Worm (Caenorhabditis elegans): ENCODE data around the gene fbxb-3.

The fbxb-3 gene

DNA sequence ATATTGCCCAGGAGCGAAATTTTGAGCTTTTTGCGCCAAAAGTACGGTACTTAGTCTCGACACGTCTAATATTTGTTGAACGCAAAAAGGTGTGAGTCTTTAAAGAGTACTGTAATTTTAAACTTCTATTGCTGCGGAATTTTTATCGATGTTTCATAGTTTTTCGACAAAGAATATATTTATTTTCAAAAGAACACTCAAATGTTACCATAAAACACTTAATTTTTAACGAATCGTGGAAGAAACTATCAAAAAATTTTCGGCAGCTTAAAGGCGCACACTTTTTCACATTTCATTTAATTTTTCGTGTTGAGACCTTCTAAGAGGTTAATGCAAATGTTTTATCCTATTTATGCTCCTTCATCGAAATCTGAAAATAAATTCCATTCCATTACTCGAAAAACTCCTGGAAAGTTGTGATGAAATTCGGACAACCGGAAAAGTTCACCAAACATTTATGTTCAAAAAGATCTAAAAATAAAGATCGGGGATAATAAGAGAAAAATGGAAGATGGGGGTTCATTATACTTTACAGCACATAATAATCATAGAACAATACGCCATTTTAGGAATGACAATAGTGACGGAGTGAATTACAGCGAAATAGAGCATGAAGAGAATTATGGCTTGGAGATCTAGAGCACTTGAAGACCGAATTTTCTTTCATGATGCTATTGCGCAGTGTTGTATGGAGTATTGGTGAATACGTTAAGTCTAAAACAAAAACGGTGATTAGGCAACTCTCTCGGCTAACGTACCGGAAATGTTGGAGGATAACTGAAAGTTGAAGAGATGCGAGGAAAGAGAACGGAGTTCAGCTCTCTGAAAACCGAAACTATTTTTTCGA lies 18.5 kb upstream of the fbxb-3 start:
- TF ChIP-seq tbp1 (GFP tag; optimal IDR thresholded peaks at IDR 0.05) (peak; percentile 58), C06A6.2 (GFP tag; conservative IDR thresholded peaks at IDR 0.05) (no peak; the same call in 1 of the 2 replicates), hsf-1 (GFP tag; IDR thresholded peaks at IDR 0.05) (peak; percentile 79), cebp-1 (GFP tag; IDR thresholded peaks at IDR 0.05) (no peak), cebp-1 (tag; optimal IDR thresholded peaks at IDR 0.05) (peak; percentile 55), zfh-2 (GFP tag; conservative IDR thresholded peaks at IDR 0.05) (no peak), egl-18 (GFP tag; IDR thresholded peaks at IDR 0.05) (no peak), tlf-1 (GFP tag; optimal IDR thresholded peaks at IDR 0.05) (peak; percentile 46), madf-3 (GFP tag; IDR thresholded peaks at IDR 0.05) (peak; percentile 64), lin-26 (GFP tag; IDR thresholded peaks at IDR 0.05) (peak; percentile 67), bed-1 (GFP tag; IDR thresholded peaks at IDR 0.05) (no peak), attf-3 (GFP tag; conservative IDR thresholded peaks at IDR 0.05) (0 out of 2 replicates have a peak, but pooled peaks have one; percentile 27), hmg-20 (GFP tag; IDR thresholded peaks at IDR 0.05) (no peak), Y79H2A.3 (GFP tag; conservative IDR thresholded peaks at IDR 0.05) (peak; percentile 92), ekl-4 (GFP tag; IDR thresholded peaks at IDR 0.05) (peak; percentile 61; the same call in 1 of the 2 replicates), F49E8.2 (tag; optimal IDR thresholded peaks at IDR 0.05; ENCODE audit: insufficient read depth) (peak; percentile 89), C17E4.6 (GFP tag; IDR thresholded peaks at IDR 0.05) (no peak), Y95B8A.8 (GFP tag; IDR thresholded peaks at IDR 0.05) (peak; percentile 60; the same call in 1 of the 2 replicates), hmg-1.2 (GFP tag; IDR thresholded peaks at IDR 0.05) (peak; percentile 42; the same call in 1 of the 2 replicates), chd-7 (tag; optimal IDR thresholded peaks at IDR 0.05) (peak; percentile 14), nfya-2 (GFP tag; IDR thresholded peaks at IDR 0.05) (no peak), ceh-40 (GFP tag; IDR thresholded peaks at IDR 0.05) (no peak), him-1 (tag; optimal IDR thresholded peaks at IDR 0.05) (no peak), cebp-2 (GFP tag; IDR thresholded peaks at IDR 0.05) (0 out of 2 replicates have a peak, but pooled peaks have one; percentile 21), ama-1 (optimal IDR thresholded peaks at IDR 0.05) (no peak), ama-1 (GFP tag; optimal IDR thresholded peaks at IDR 0.05) (peak; percentile 53 to 55), sea-2 (GFP tag; IDR thresholded peaks at IDR 0.05) (no peak), let-607 (tag; optimal IDR thresholded peaks at IDR 0.05) (no peak), ztf-3 (GFP tag; optimal IDR thresholded peaks at IDR 0.05) (no peak), lir-1 (GFP tag; conservative IDR thresholded peaks at IDR 0.05) (no peak), snpc-3.4 (tag; optimal IDR thresholded peaks at IDR 0.05) (peak; percentile 64), atf-7 (tag; optimal IDR thresholded peaks at IDR 0.05) (peak; percentile 44), hrde-1 (tag; optimal IDR thresholded peaks at IDR 0.05; ENCODE audit: borderline replicate concordance) (peak; percentile 60), lin-35 (GFP tag; optimal IDR thresholded peaks at IDR 0.05) (peak in 2 of 3 experiments; percentile 31 to 66), B0019.2 (GFP tag; conservative IDR thresholded peaks at IDR 0.05) (no peak; the same call in 1 of the 2 replicates), snpc-1.3 (tag; optimal IDR thresholded peaks at IDR 0.05; ENCODE audit: insufficient read depth) (no peak), dpl-1 (GFP tag; optimal IDR thresholded peaks at IDR 0.05) (no peak), unc-62 (GFP tag; optimal IDR thresholded peaks at IDR 0.05) (no peak), ceh-79 (tag; optimal IDR thresholded peaks at IDR 0.05) (peak; percentile 58), F39B2.1 (GFP tag; IDR thresholded peaks at IDR 0.05) (peak; percentile 80), ztf-25 (GFP tag; IDR thresholded peaks at IDR 0.05) (peak; percentile 79; the same call in 1 of the 2 replicates), T07F8.4 (tag; optimal IDR thresholded peaks at IDR 0.05) (no peak), F52B5.7 (tag; optimal IDR thresholded peaks at IDR 0.05) (no peak), B0336.3 (GFP tag; IDR thresholded peaks at IDR 0.05) (peak; percentile 72), egl-44 (GFP tag; IDR thresholded peaks at IDR 0.05) (0 out of 2 replicates have a peak, but pooled peaks have one; percentile 7), ceh-58 (GFP tag; IDR thresholded peaks at IDR 0.05) (peak; percentile 63; the same call in 1 of the 2 replicates)
